Fruit fly (Drosophila melanogaster) whole organism, embryonic: ENCODE measurements around the gene Wdr92.

Experiments
- Atf-2 ChIP-seq: fragments of 200-800 bp; sonication (Bioruptor generic); optimal IDR thresholded peaks from 2 replicates; lab custom pipeline; 2016; ENCODE audit warnings: missing biosample characterization, missing genetic modification characterization
- CG10431 ChIP-seq: fragments of 200-800 bp; sonication (Bioruptor generic); optimal IDR thresholded peaks from 3 replicates; lab custom pipeline; 2018; ENCODE audit warnings: missing biosample characterization, mild to moderate bottlenecking, missing genetic modification characterization
- CG11695 ChIP-seq: fragments of 200-800 bp; sonication (Bioruptor generic); IDR thresholded peaks from 3 replicates; pipeline ENCODE4 v1.3.6; 2022; ENCODE audit warnings: missing biosample characterization, missing genetic modification characterization
- CG12236 ChIP-seq: fragments of 200-800 bp; sonication (Bioruptor generic); optimal IDR thresholded peaks from 2 replicates; lab custom pipeline; 2016; ENCODE audit warnings: missing biosample characterization, missing genetic modification characterization
- CG12769 ChIP-seq: fragments of 200-800 bp; sonication (Bioruptor generic); optimal IDR thresholded peaks from 2 replicates; lab custom pipeline; 2019; ENCODE audit warnings: missing biosample characterization, mild to moderate bottlenecking, missing genetic modification characterization, moderate library complexity
- CG13287 ChIP-seq: fragments of 200-800 bp; sonication (Bioruptor generic); IDR thresholded peaks from 2 replicates; pipeline ENCODE4 v1.3.6; 2022; ENCODE audit warnings: missing biosample characterization, missing genetic modification characterization; ENCODE audit not compliant: partially characterized antibody
- CG13775 ChIP-seq: fragments of 200-800 bp; sonication (Bioruptor generic); optimal IDR thresholded peaks from 3 replicates; lab custom pipeline; 2017; ENCODE audit warnings: missing biosample characterization, mild to moderate bottlenecking, missing genetic modification characterization
- CG1832 ChIP-seq: fragments of 200-800 bp; sonication (Bioruptor generic); optimal IDR thresholded peaks from 2 replicates; lab custom pipeline; 2017; ENCODE audit warnings: missing biosample characterization, mild to moderate bottlenecking, missing genetic modification characterization, inconsistent platforms
- CG18619 ChIP-seq: fragments of 200-800 bp; sonication (Bioruptor generic); optimal IDR thresholded peaks from 3 replicates; lab custom pipeline; 2017; ENCODE audit warnings: missing biosample characterization, mild to moderate bottlenecking, missing genetic modification characterization
- CG18764 ChIP-seq: fragments of 200-800 bp; sonication (Bioruptor generic); optimal IDR thresholded peaks from 3 replicates; lab custom pipeline; 2016; ENCODE audit warnings: missing biosample characterization, missing genetic modification characterization
- CG3065 ChIP-seq: fragments of 200-800 bp; sonication (Bioruptor generic); optimal IDR thresholded peaks from 2 replicates; lab custom pipeline; 2016; ENCODE audit warnings: missing biosample characterization, missing genetic modification characterization
- CG31224 ChIP-seq: fragments of 200-800 bp; sonication (Bioruptor generic); IDR thresholded peaks from 2 replicates; pipeline ENCODE4 v1.3.6; 2022; ENCODE audit warnings: missing biosample characterization, missing genetic modification characterization
- CG31388 ChIP-seq: fragments of 200-800 bp; sonication (Bioruptor generic); optimal IDR thresholded peaks from 2 replicates; lab custom pipeline; 2016; ENCODE audit warnings: missing biosample characterization, missing genetic modification characterization
- CG3995 ChIP-seq: fragments of 200-800 bp; sonication (Bioruptor generic); optimal IDR thresholded peaks from 3 replicates; lab custom pipeline; 2016; ENCODE audit warnings: missing biosample characterization, missing genetic modification characterization
- CG4282 ChIP-seq: fragments of 200-800 bp; sonication (Bioruptor generic); optimal IDR thresholded peaks from 2 replicates; lab custom pipeline; 2016; ENCODE audit warnings: missing biosample characterization, missing genetic modification characterization
- CG4360 ChIP-seq: fragments of 200-800 bp; sonication (Bioruptor generic); IDR thresholded peaks from 2 replicates; pipeline ENCODE4 v1.3.6; 2022; ENCODE audit warnings: missing biosample characterization, missing genetic modification characterization
- CG43689 ChIP-seq: fragments of 200-800 bp; sonication (Bioruptor generic); IDR thresholded peaks from 2 replicates; pipeline ENCODE4 v1.3.6; 2022; ENCODE audit warnings: missing biosample characterization, missing genetic modification characterization
- CG7372 ChIP-seq: fragments of 200-800 bp; sonication (Bioruptor generic); IDR thresholded peaks from 2 replicates; pipeline ENCODE4 v1.3.6; 2022; ENCODE audit warnings: missing biosample characterization, missing genetic modification characterization
- CG9727 ChIP-seq: fragments of 200-800 bp; sonication (Bioruptor generic); optimal IDR thresholded peaks from 3 replicates; lab custom pipeline; 2017; ENCODE audit warnings: missing biosample characterization, mild to moderate bottlenecking, missing genetic modification characterization
- D ChIP-seq, 2 experiments: fragments of 200-800 bp in 1 of 2; fragments of >200 bp in 1 of 2; sonication (Bioruptor generic) in 1 of 2; optimal IDR thresholded peaks; 2 replicates in 1 of 2; 3 replicates in 1 of 2; lab custom pipeline; 2017; ENCODE audit warnings: mild to moderate bottlenecking in 1 of 2, missing biosample characterization in 1 of 2, missing genetic modification characterization in 1 of 2, missing genetic modification reagents in 1 of 2
- Dfd ChIP-seq, 2 experiments: fragments of >200 bp; optimal IDR thresholded peaks; 2 replicates each; lab custom pipeline; 2017; ENCODE audit warnings: missing biosample characterization in 2 of 2, missing genetic modification characterization in 2 of 2
- ERR ChIP-seq: fragments of 200-800 bp; sonication (Bioruptor generic); optimal IDR thresholded peaks from 2 replicates; lab custom pipeline; 2016; ENCODE audit warnings: missing biosample characterization, missing genetic modification characterization
- MBD-R2 ChIP-seq: fragments of 200-800 bp; sonication (Bioruptor generic); IDR thresholded peaks from 2 replicates; pipeline ENCODE4 v1.3.6; 2022; ENCODE audit warnings: missing biosample characterization, missing genetic modification characterization
- Mad ChIP-seq: fragments of 200-800 bp; sonication (Bioruptor generic); optimal IDR thresholded peaks from 2 replicates; lab custom pipeline; 2016; ENCODE audit warnings: missing biosample characterization, missing genetic modification characterization
- Max ChIP-seq: fragments of 200-800 bp; sonication (Bioruptor generic); optimal IDR thresholded peaks from 2 replicates; lab custom pipeline; 2016; ENCODE audit warnings: missing biosample characterization, mild to moderate bottlenecking, missing genetic modification characterization
- Mes4 ChIP-seq: fragments of 200-800 bp; sonication (Bioruptor generic); optimal IDR thresholded peaks from 2 replicates; lab custom pipeline; 2016; ENCODE audit warnings: missing biosample characterization, missing genetic modification characterization
- Mrtf ChIP-seq: fragments of 200-800 bp; sonication (Bioruptor generic); IDR thresholded peaks from 3 replicates; pipeline ENCODE4 v1.3.6; 2022; ENCODE audit warnings: missing biosample characterization, missing genetic modification characterization
- NC2α ChIP-seq: fragments of 200-800 bp; sonication (Bioruptor generic); optimal IDR thresholded peaks from 2 replicates; lab custom pipeline; 2016; ENCODE audit warnings: missing biosample characterization, missing genetic modification characterization
- NK7.1 ChIP-seq: fragments of 200-800 bp; sonication (Bioruptor generic); optimal IDR thresholded peaks from 3 replicates; lab custom pipeline; 2016; ENCODE audit warnings: missing biosample characterization, missing genetic modification characterization
- Nf-YA ChIP-seq: fragments of 200-800 bp; sonication (Bioruptor generic); IDR thresholded peaks from 2 replicates; pipeline ENCODE4 v1.3.6; 2022; ENCODE audit warnings: missing biosample characterization, missing genetic modification characterization
- Pdp1 ChIP-seq, 2 experiments: fragments of 200-800 bp; sonication (Bioruptor generic); optimal IDR thresholded peaks; 3 replicates each; lab custom pipeline; 2016; ENCODE audit warnings: missing biosample characterization in 2 of 2, missing genetic modification characterization in 2 of 2, mild to moderate bottlenecking in 1 of 2, moderate library complexity in 1 of 2
- ara ChIP-seq: fragments of 200-800 bp; sonication (Bioruptor generic); IDR thresholded peaks from 2 replicates; pipeline ENCODE4 v1.3.6; 2022; ENCODE audit warnings: missing biosample characterization, missing genetic modification characterization
- cg ChIP-seq: fragments of 200-800 bp; sonication (Bioruptor generic); optimal IDR thresholded peaks from 3 replicates; lab custom pipeline; 2019; ENCODE audit warnings: missing biosample characterization, mild to moderate bottlenecking, missing genetic modification characterization, moderate library complexity
- dmrt99B ChIP-seq: fragments of 200-800 bp; sonication (Bioruptor generic); optimal IDR thresholded peaks from 2 replicates; lab custom pipeline; 2018; ENCODE audit warnings: missing biosample characterization, mild to moderate bottlenecking, missing genetic modification characterization, moderate library complexity
- fru ChIP-seq: fragments of >200 bp; optimal IDR thresholded peaks from 2 replicates; lab custom pipeline; 2017
- grn ChIP-seq: fragments of 200-800 bp; sonication (Bioruptor generic); optimal IDR thresholded peaks from 3 replicates; lab custom pipeline; 2017; ENCODE audit warnings: missing biosample characterization, missing genetic modification characterization
- gro ChIP-seq: fragments of 200-800 bp; sonication (Bioruptor generic); optimal IDR thresholded peaks from 2 replicates; lab custom pipeline; 2016; ENCODE audit warnings: missing biosample characterization, missing genetic modification characterization
- gsb-n ChIP-seq: fragments of 200-800 bp; sonication (Bioruptor generic); optimal IDR thresholded peaks from 3 replicates; lab custom pipeline; 2018; ENCODE audit warnings: missing biosample characterization, mild to moderate bottlenecking, missing genetic modification characterization
- gt ChIP-seq: fragments of 200-800 bp; sonication (Bioruptor generic); IDR thresholded peaks from 2 replicates; pipeline ENCODE4 v1.3.6; 2022; ENCODE audit warnings: missing biosample characterization, missing genetic modification characterization
- mam ChIP-seq: fragments of 200-800 bp; sonication (Bioruptor generic); optimal IDR thresholded peaks from 3 replicates; lab custom pipeline; 2016; ENCODE audit warnings: missing biosample characterization, missing genetic modification characterization
- nerfin-2 ChIP-seq: fragments of 200-800 bp; sonication (Bioruptor generic); IDR thresholded peaks from 2 replicates; pipeline ENCODE4 v1.3.6; 2022; ENCODE audit warnings: missing biosample characterization, missing genetic modification characterization; ENCODE audit not compliant: partially characterized antibody
- psq ChIP-seq: fragments of 200-800 bp; sonication (Bioruptor generic); optimal IDR thresholded peaks from 2 replicates; lab custom pipeline; 2017; ENCODE audit warnings: missing biosample characterization, missing genetic modification characterization
- ranshi ChIP-seq: fragments of 200-800 bp; sonication (Bioruptor generic); IDR thresholded peaks from 2 replicates; pipeline ENCODE4 v1.3.6; 2022; ENCODE audit warnings: missing biosample characterization, missing genetic modification characterization
- sc ChIP-seq, 3 experiments: fragments of >200 bp in 2 of 3; fragments of 200-800 bp in 1 of 3; sonication (Bioruptor generic) in 1 of 3; optimal IDR thresholded peaks; 2 replicates in 2 of 3; 3 replicates in 1 of 3; lab custom pipeline; 2017; ENCODE audit warnings: mild to moderate bottlenecking in 1 of 3, missing biosample characterization in 1 of 3, missing genetic modification characterization in 1 of 3, missing genetic modification reagents in 1 of 3
- sens ChIP-seq: fragments of 200-800 bp; sonication (Bioruptor generic); peaks from one replicate; lab custom pipeline; 2016; ENCODE audit warnings: missing biosample characterization, missing genetic modification characterization
- slbo ChIP-seq: fragments of 200-800 bp; sonication (Bioruptor generic); IDR thresholded peaks from 2 replicates; pipeline ENCODE4 v1.3.6; 2022; ENCODE audit warnings: missing biosample characterization, missing genetic modification characterization
- tgo ChIP-seq: fragments of 200-800 bp; sonication (Bioruptor generic); IDR thresholded peaks from 3 replicates; pipeline ENCODE4 v1.3.6; 2022; ENCODE audit warnings: missing biosample characterization, missing genetic modification characterization
- tup ChIP-seq: fragments of 200-800 bp; sonication (Bioruptor generic); optimal IDR thresholded peaks from 2 replicates; lab custom pipeline; 2016; ENCODE audit warnings: missing biosample characterization, mild to moderate bottlenecking, missing genetic modification characterization, moderate library complexity
- twi ChIP-seq: fragments of 200-800 bp; optimal IDR thresholded peaks from 2 replicates; lab custom pipeline; 2019; ENCODE audit warnings: missing biosample characterization, mild to moderate bottlenecking, missing genetic modification characterization, moderate library complexity
- vfl ChIP-seq: fragments of 200-800 bp; sonication (Bioruptor generic); optimal IDR thresholded peaks from 2 replicates; lab custom pipeline; 2016; ENCODE audit warnings: missing biosample characterization, missing genetic modification characterization
- zen ChIP-seq: fragments of 200-800 bp; sonication (Bioruptor generic); optimal IDR thresholded peaks from 3 replicates; lab custom pipeline; 2018; ENCODE audit warnings: missing biosample characterization, mild to moderate bottlenecking, missing genetic modification characterization, moderate library complexity

Wdr92 gene

DNA sequence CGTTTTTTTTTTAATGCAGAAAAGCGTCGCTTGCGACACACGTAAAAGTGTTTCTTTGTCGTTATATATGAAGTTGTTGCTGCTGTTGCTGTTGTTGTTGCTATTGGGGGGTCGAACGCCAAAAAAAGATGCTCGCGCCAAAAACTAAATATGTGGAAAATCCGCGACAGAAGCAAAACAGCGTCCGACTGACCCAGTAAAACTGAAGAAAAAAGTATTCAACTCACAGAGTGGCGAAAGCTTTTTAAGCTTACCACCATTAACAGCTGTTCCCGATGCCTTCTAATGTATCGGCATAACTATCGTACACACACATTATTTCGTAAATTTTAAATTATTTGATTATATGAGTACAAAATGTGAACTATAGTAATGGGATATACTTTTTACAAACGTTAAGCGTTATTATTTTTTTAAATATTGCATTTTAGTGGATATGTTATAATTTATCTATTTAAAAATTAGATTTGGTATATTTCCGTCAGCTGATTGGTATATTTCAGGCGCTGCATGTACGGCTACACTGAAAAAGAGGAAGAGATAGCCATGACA lies at the start of gene Wdr92, which contains the start of gene Prestin (continued):
- peak; percentile 90 for TF ChIP-seq CG13287 (GFP tag; lab: Robert Waterston, UW)
- no peak for TF ChIP-seq CG31224 (GFP tag; lab: Robert Waterston, UW)
- no peak for TF ChIP-seq CG3065 (GFP tag; lab: Kevin White, UChicago)
- TF ChIP-seq tgo (GFP tag; lab: Robert Waterston, UW), result no peak
- TF ChIP-seq Mrtf (GFP tag; lab: Robert Waterston, UW), result no peak
- TF ChIP-seq NC2α (GFP tag; lab: Kevin White, UChicago), result no peak
- no peak for TF ChIP-seq sc (optimal IDR thresholded peaks at IDR 0.05; lab: Kevin White, UChicago)
- no peak for TF ChIP-seq sc (GFP tag; optimal IDR thresholded peaks at IDR 0.05; lab: Kevin White, UChicago)
- TF ChIP-seq ara, result no peak
- TF ChIP-seq Max (GFP tag; lab: Kevin White, UChicago), result no peak
- TF ChIP-seq CG12769 (tag; lab: Kevin White, UChicago), result peak; percentile 45
- TF ChIP-seq CG13775 (GFP tag; lab: Kevin White, UChicago), result peak; percentile 4
- TF ChIP-seq tup (GFP tag; lab: Kevin White, UChicago), result no peak
- TF ChIP-seq gt, result no peak
- no peak; the same call in 1 of the 2 replicates for TF ChIP-seq Nf-YA
- TF ChIP-seq CG4360 (GFP tag; lab: Robert Waterston, UW), result peak; percentile 69
- no peak for TF ChIP-seq Dfd (GFP tag; optimal IDR thresholded peaks at IDR 0.05; lab: Kevin White, UChicago)
- TF ChIP-seq CG18764, result no peak
- TF ChIP-seq D (optimal IDR thresholded peaks at IDR 0.05; lab: Kevin White, UChicago), result no peak
- TF ChIP-seq D (GFP tag; optimal IDR thresholded peaks at IDR 0.05; lab: Kevin White, UChicago), result no peak
- TF ChIP-seq Mes4 (GFP tag; lab: Kevin White, UChicago), result no peak
- TF ChIP-seq psq (GFP tag; lab: Kevin White, UChicago), result peak; percentile 6
- TF ChIP-seq Pdp1 (GFP tag; optimal IDR thresholded peaks at IDR 0.05; lab: Kevin White, UChicago), result peak in 1 of 2 experiments; percentile 82
- TF ChIP-seq CG7372 (GFP tag; lab: Robert Waterston, UW), result no peak
- TF ChIP-seq grn (GFP tag; lab: Kevin White, UChicago), result no peak
- no peak for TF ChIP-seq Mad (GFP tag; lab: Kevin White, UChicago)
- no peak for TF ChIP-seq NK7.1 (GFP tag; lab: Kevin White, UChicago)
- TF ChIP-seq sens, result peak; percentile 77
- no peak; the same call in 2 of the 3 replicates for TF ChIP-seq CG11695 (GFP tag; lab: Robert Waterston, UW)
- TF ChIP-seq zen (tag; lab: Kevin White, UChicago), result no peak
- no peak for TF ChIP-seq CG10431
- peak; percentile 32; the same call in 1 of the 2 replicates for TF ChIP-seq slbo (GFP tag; lab: Robert Waterston, UW)
- peak; percentile 38 for TF ChIP-seq gsb-n (tag; lab: Kevin White, UChicago)
- peak; percentile 69 for TF ChIP-seq gro (GFP tag; lab: Kevin White, UChicago)
- TF ChIP-seq CG9727 (GFP tag; lab: Kevin White, UChicago), result no peak
- no peak for TF ChIP-seq CG12236
- TF ChIP-seq ERR (GFP tag; lab: Kevin White, UChicago), result peak; percentile 8
- no peak for TF ChIP-seq CG4282 (GFP tag; lab: Kevin White, UChicago)
- no peak for TF ChIP-seq CG3995 (GFP tag; lab: Kevin White, UChicago)
- no peak for TF ChIP-seq twi
- TF ChIP-seq ranshi, result no peak; the same call in 1 of the 2 replicates
- TF ChIP-seq MBD-R2, result peak; percentile 52
- TF ChIP-seq nerfin-2 (GFP tag; lab: Robert Waterston, UW), result peak; percentile 56; the same call in 1 of the 2 replicates
- no peak for TF ChIP-seq CG1832 (GFP tag; lab: Kevin White, UChicago)
- TF ChIP-seq vfl (GFP tag; lab: Kevin White, UChicago), result no peak
- no peak for TF ChIP-seq mam (GFP tag; lab: Kevin White, UChicago)
- TF ChIP-seq CG31388 (GFP tag; lab: Kevin White, UChicago), result no peak
- no peak for TF ChIP-seq fru (lab: Kevin White, UChicago)
- TF ChIP-seq Atf-2 (GFP tag; lab: Kevin White, UChicago), result no peak
- no peak for TF ChIP-seq CG43689 (GFP tag; lab: Robert Waterston, UW)
- peak; percentile 8 for TF ChIP-seq CG18619 (GFP tag; lab: Kevin White, UChicago)
- no peak for TF ChIP-seq cg (GFP tag; lab: Kevin White, UChicago)
- TF ChIP-seq dmrt99B (tag; lab: Kevin White, UChicago), result no peak
